Worm (Caenorhabditis elegans) whole organism, mixed stage, embryonic: ENCODE measurements around the gene nas-15.

Source experiments
- M03D4.4 ChIP-seq: sonication (generic microtip); optimal IDR thresholded peaks from 2 replicates; lab custom pipeline; 2017; ENCODE audit warnings: mild to moderate bottlenecking, missing genetic modification characterization, missing compliant biosample characterization
- bed-3 ChIP-seq: fragments of 200-800 bp; sonication (Bioruptor generic); optimal IDR thresholded peaks from 3 replicates; lab custom pipeline; 2018; ENCODE audit warnings: mild to moderate bottlenecking, missing genetic modification characterization, moderate library complexity, missing compliant biosample characterization
- blmp-1 ChIP-seq: fragments of 150-350 bp; optimal IDR thresholded peaks from 2 replicates; lab custom pipeline; 2014; ENCODE audit warnings: missing biosample characterization, missing genetic modification characterization
- ceh-39 ChIP-seq: fragments of 150-350 bp; optimal IDR thresholded peaks from 2 replicates; lab custom pipeline; 2014; ENCODE audit warnings: missing biosample characterization, missing genetic modification characterization
- ceh-43 ChIP-seq: fragments of 200-800 bp; sonication (Bioruptor generic); optimal IDR thresholded peaks from 2 replicates; lab custom pipeline; 2018; ENCODE audit warnings: mild to moderate bottlenecking, missing genetic modification characterization, moderate library complexity, missing compliant biosample characterization
- ceh-83 ChIP-seq: fragments of 200-800 bp; sonication (Bioruptor generic); optimal IDR thresholded peaks from 2 replicates; lab custom pipeline; 2018; ENCODE audit warnings: mild to moderate bottlenecking, missing genetic modification characterization, missing compliant biosample characterization
- ces-1 ChIP-seq: fragments of 150-350 bp; optimal IDR thresholded peaks from 2 replicates; lab custom pipeline; 2014; ENCODE audit warnings: missing biosample characterization, missing genetic modification reagents, missing genetic modification characterization
- elt-1 ChIP-seq: sonication (generic microtip); optimal IDR thresholded peaks from 2 replicates; lab custom pipeline; 2017; ENCODE audit warnings: missing genetic modification characterization, mild to moderate bottlenecking, missing compliant biosample characterization, antibody characterized with exemption, moderate library complexity, borderline replicate concordance; ENCODE audit not compliant: insufficient read depth
- elt-3 ChIP-seq: fragments of 150-350 bp; optimal IDR thresholded peaks from 2 replicates; lab custom pipeline; 2014; ENCODE audit warnings: missing biosample characterization, missing genetic modification characterization
- flh-1 ChIP-seq: fragments of 200-800 bp; sonication (Bioruptor generic); optimal IDR thresholded peaks from 2 replicates; lab custom pipeline; 2018; ENCODE audit warnings: mild to moderate bottlenecking, missing genetic modification characterization, moderate library complexity, missing compliant biosample characterization
- ham-2 ChIP-seq: fragments of 200-800 bp; sonication (Bioruptor generic); optimal IDR thresholded peaks from 2 replicates; lab custom pipeline; 2018; ENCODE audit warnings: mild to moderate bottlenecking, missing genetic modification characterization, missing compliant biosample characterization
- hlh-1 ChIP-seq: fragments of 150-350 bp; optimal IDR thresholded peaks from 2 replicates; lab custom pipeline; 2014; ENCODE audit warnings: missing biosample characterization, missing genetic modification reagents, missing genetic modification characterization
- lin-13 ChIP-seq: fragments of 150-350 bp; optimal IDR thresholded peaks from 2 replicates; lab custom pipeline; 2014; ENCODE audit warnings: missing biosample characterization, missing genetic modification characterization
- lin-32 ChIP-seq: fragments of 200-800 bp; sonication (Bioruptor generic); optimal IDR thresholded peaks from 2 replicates; lab custom pipeline; 2018; ENCODE audit warnings: mild to moderate bottlenecking, missing genetic modification characterization, missing compliant biosample characterization
- lsy-2 ChIP-seq: fragments of 150-350 bp; optimal IDR thresholded peaks from 2 replicates; lab custom pipeline; 2014; ENCODE audit warnings: missing biosample characterization, missing genetic modification characterization
- mab-5 ChIP-seq: fragments of 150-350 bp; optimal IDR thresholded peaks from 2 replicates; lab custom pipeline; 2014; ENCODE audit warnings: missing biosample characterization, missing genetic modification characterization
- mep-1 ChIP-seq: fragments of 150-350 bp; optimal IDR thresholded peaks from 2 replicates; lab custom pipeline; 2017; ENCODE audit warnings: missing biosample characterization, missing genetic modification reagents, missing genetic modification characterization, inconsistent platforms
- mls-2 ChIP-seq: sonication (generic microtip); optimal IDR thresholded peaks from 2 replicates; lab custom pipeline; 2016; ENCODE audit warnings: mild to moderate bottlenecking, missing genetic modification characterization, moderate library complexity, missing compliant biosample characterization
- nhr-2 ChIP-seq: fragments of 150-350 bp; optimal IDR thresholded peaks from 2 replicates; lab custom pipeline; 2014; ENCODE audit warnings: missing biosample characterization, missing genetic modification characterization
- nhr-237 ChIP-seq: fragments of 150-350 bp; optimal IDR thresholded peaks from 2 replicates; lab custom pipeline; 2014; ENCODE audit warnings: missing biosample characterization, missing genetic modification characterization
- nhr-28 ChIP-seq: fragments of 150-350 bp; optimal IDR thresholded peaks from 2 replicates; lab custom pipeline; 2014; ENCODE audit warnings: missing biosample characterization, missing genetic modification characterization
- nhr-76 ChIP-seq: sonication (generic microtip); optimal IDR thresholded peaks from 2 replicates; lab custom pipeline; 2017; ENCODE audit warnings: missing biosample characterization, missing genetic modification characterization
- snpc-4 ChIP-seq: fragments of 150-350 bp; optimal IDR thresholded peaks from 2 replicates; lab custom pipeline; 2014; ENCODE audit warnings: missing biosample characterization, missing genetic modification characterization
- sptf-1 ChIP-seq: sonication (generic microtip); optimal IDR thresholded peaks from 2 replicates; lab custom pipeline; 2017; ENCODE audit warnings: mild to moderate bottlenecking, missing genetic modification characterization, moderate library complexity, missing compliant biosample characterization
- tbx-8 ChIP-seq: fragments of 200-800 bp; sonication (Bioruptor generic); optimal IDR thresholded peaks from 2 replicates; lab custom pipeline; 2018; ENCODE audit warnings: mild to moderate bottlenecking, missing genetic modification characterization, moderate library complexity, missing compliant biosample characterization
- unc-120 ChIP-seq: sonication (generic microtip); optimal IDR thresholded peaks from 2 replicates; lab custom pipeline; 2017; ENCODE audit warnings: missing genetic modification characterization, missing compliant biosample characterization; ENCODE audit not compliant: poor library complexity, severe bottlenecking
- unc-39 ChIP-seq: fragments of 150-350 bp; optimal IDR thresholded peaks from 2 replicates; lab custom pipeline; 2014; ENCODE audit warnings: missing biosample characterization, missing genetic modification characterization
- unc-62 ChIP-seq: fragments of 150-350 bp; optimal IDR thresholded peaks from 2 replicates; lab custom pipeline; 2014; ENCODE audit warnings: missing biosample characterization, missing genetic modification reagents, missing genetic modification characterization
- zip-8 ChIP-seq: fragments of 150-350 bp; optimal IDR thresholded peaks from 2 replicates; lab custom pipeline; 2014; ENCODE audit warnings: missing biosample characterization, missing genetic modification characterization
- ztf-11 ChIP-seq: fragments of 150-350 bp; optimal IDR thresholded peaks from 2 replicates; lab custom pipeline; 2014; ENCODE audit warnings: missing biosample characterization, missing genetic modification characterization

The nas-15 gene

ce11 chrX:770537-770936, 7.0 kb upstream of the nas-15 start, which contains the start of gene T04G9.7:
Gene T04G9.7, plus strand, starts transcription at chrX:770837.
- TF ChIP-seq snpc-4 (tag; lab: Kevin White, UChicago), result no peak
- no peak for TF ChIP-seq nhr-28
- TF ChIP-seq mep-1 (tag; lab: Kevin White, UChicago), result no peak
- no peak for TF ChIP-seq ceh-83 (GFP tag; lab: Kevin White, UChicago)
- no peak for TF ChIP-seq elt-1
- TF ChIP-seq unc-39 (tag; lab: Kevin White, UChicago), result no peak
- no peak for TF ChIP-seq elt-3 (tag; lab: Kevin White, UChicago)

- TF ChIP-seq elt-1 (peak; percentile 63), sptf-1 (tag; lab: Kevin White, UChicago) (no peak), mab-5 (tag; lab: Kevin White, UChicago) (no peak), ztf-11 (no peak)
These were observed 5.3 kb upstream of the nas-15 start, which contains the start of gene T04G9.4 for ce11 chrX:772184-772583. Gene T04G9.4, plus strand, starts transcription at chrX:772476.

- TF ChIP-seq lsy-2 (tag; lab: Kevin White, UChicago) (no peak), lin-32 (GFP tag; lab: Kevin White, UChicago) (no peak), ceh-39 (tag; lab: Kevin White, UChicago) (no peak)
These were observed 1.7 kb downstream of the nas-15 start for ce11 chrX:779259-779658.

- TF ChIP-seq mab-5 (tag; lab: Kevin White, UChicago) (no peak), unc-62 (GFP tag; lab: Kevin White, UChicago) (no peak), mep-1 (tag; lab: Kevin White, UChicago) (no peak), bed-3 (GFP tag; lab: Kevin White, UChicago) (no peak)
These were observed 2.5 kb downstream of the nas-15 start for ce11 chrX:780027-780426.

- no peak for TF ChIP-seq hlh-1
- TF ChIP-seq tbx-8 (GFP tag; lab: Kevin White, UChicago), result no peak
- no peak for TF ChIP-seq blmp-1 (tag; lab: Kevin White, UChicago)
- TF ChIP-seq M03D4.4 (tag; lab: Kevin White, UChicago), result no peak
- TF ChIP-seq nhr-76 (tag; lab: Kevin White, UChicago), result no peak
- no peak for TF ChIP-seq lsy-2 (tag; lab: Kevin White, UChicago)
- no peak for TF ChIP-seq lin-32 (GFP tag; lab: Kevin White, UChicago)
- TF ChIP-seq flh-1 (GFP tag; lab: Kevin White, UChicago), result no peak
- TF ChIP-seq elt-1, result no peak
- TF ChIP-seq ztf-11, result no peak
- no peak for TF ChIP-seq unc-120 (tag; lab: Kevin White, UChicago)
- no peak for TF ChIP-seq nhr-2 (tag; lab: Kevin White, UChicago)
- no peak for TF ChIP-seq lin-13 (tag; lab: Kevin White, UChicago)
- no peak for TF ChIP-seq mab-5 (tag; lab: Kevin White, UChicago)
- TF ChIP-seq nhr-237, result no peak
- no peak for TF ChIP-seq mls-2 (tag; lab: Kevin White, UChicago)
These were observed 7.3 kb downstream of the nas-15 start, which contains the start of gene T04G9.6 for ce11 chrX:784853-785252. Gene T04G9.6, minus strand, starts transcription at chrX:784953.

- TF ChIP-seq ceh-83 (GFP tag; lab: Kevin White, UChicago) (no peak), elt-3 (tag; lab: Kevin White, UChicago) (no peak), nhr-76 (tag; lab: Kevin White, UChicago) (no peak), ztf-11 (no peak), mep-1 (tag; lab: Kevin White, UChicago) (no peak), unc-39 (tag; lab: Kevin White, UChicago) (no peak), ceh-43 (GFP tag; lab: Kevin White, UChicago) (no peak)
These were observed 7.8 kb downstream of the nas-15 start for ce11 chrX:785368-785767.

ce11 chrX:787992-788391, 10.5 kb downstream of the nas-15 start, which contains the start of gene attf-5:
Gene attf-5, plus strand, starts transcription at chrX:788353.
- peak; percentile 57 for TF ChIP-seq ces-1
- no peak for TF ChIP-seq nhr-28
- TF ChIP-seq ztf-11, result no peak
- no peak for TF ChIP-seq elt-3 (tag; lab: Kevin White, UChicago)
- peak; percentile 91 for TF ChIP-seq ceh-39 (tag; lab: Kevin White, UChicago)
- TF ChIP-seq unc-39 (tag; lab: Kevin White, UChicago), result no peak
- TF ChIP-seq zip-8 (tag; lab: Kevin White, UChicago), result no peak
- no peak for TF ChIP-seq bed-3 (GFP tag; lab: Kevin White, UChicago)
- TF ChIP-seq ham-2 (GFP tag; lab: Kevin White, UChicago), result peak; percentile 43
- TF ChIP-seq mep-1 (tag; lab: Kevin White, UChicago), result peak; percentile 55
